Fruit fly (Drosophila melanogaster): ENCODE data around the gene jb.
A peak's percentile ranks its signal among the peaks of the same experiment; 100 is the strongest.

The jb gene

DNA sequence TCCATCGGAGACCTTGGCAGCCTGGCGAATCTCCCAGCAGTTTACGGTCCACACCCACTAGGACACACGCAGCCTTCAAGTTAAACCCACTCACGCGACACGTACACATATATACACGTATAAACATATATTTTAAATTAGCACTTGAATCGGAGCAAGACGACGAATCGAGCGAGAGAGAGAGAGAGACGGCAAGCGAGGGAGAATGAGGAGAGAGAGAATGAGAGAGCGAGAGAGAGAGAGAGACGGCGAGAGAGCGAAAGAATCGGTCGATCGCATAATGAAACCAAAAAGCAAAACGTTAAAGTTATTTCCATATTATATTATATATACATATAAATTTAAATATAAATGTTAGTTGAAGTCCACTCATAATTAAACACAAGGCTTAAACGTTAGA is 21.0 kb upstream of the jb start:
- no peak for TF ChIP-seq CTCF (optimal IDR thresholded peaks at IDR 0.05)
- no peak for TF ChIP-seq CG8478 (optimal IDR thresholded peaks at IDR 0.05)

dm6 chrX:20394066-20394913 is 3.7 kb upstream of the jb start, which contains the start of gene HERC2:
Gene HERC2 (plus strand): TSS chrX:20394395.
- TF ChIP-seq CTCF (optimal IDR thresholded peaks at IDR 0.05), result no peak
- TF ChIP-seq CG8478 (optimal IDR thresholded peaks at IDR 0.05), result no peak

dm6 chrX:20393580-20393979 is 3.0 kb upstream of the jb start, which contains the start of gene Syx16:
Gene Syx16 (minus strand): TSS chrX:20393751.
- TF ChIP-seq CG8478 (optimal IDR thresholded peaks at IDR 0.05) (no peak), CTCF (optimal IDR thresholded peaks at IDR 0.05) (no peak)

DNA sequence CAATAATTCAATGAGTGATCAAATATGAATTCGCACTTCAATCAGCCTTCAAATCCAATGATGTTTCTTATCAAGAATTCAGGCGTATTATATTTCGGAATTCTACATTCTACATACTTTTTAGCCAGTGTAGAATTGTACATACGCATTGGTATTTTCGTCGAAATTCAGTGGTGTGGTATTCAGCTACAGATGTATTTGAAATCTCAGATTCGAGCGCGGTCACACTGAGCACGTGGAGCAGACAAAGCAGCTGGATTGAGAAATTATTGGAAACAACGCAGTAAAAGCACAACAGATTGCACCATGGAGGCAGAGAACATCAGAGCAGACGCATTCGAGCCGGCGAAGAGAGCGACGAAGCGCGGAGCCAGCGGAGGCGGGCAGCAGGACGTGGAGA is 624 bp upstream of the jb start:
- TF ChIP-seq CTCF (optimal IDR thresholded peaks at IDR 0.05) (peak; percentile 26 to 53), CG8478 (optimal IDR thresholded peaks at IDR 0.05) (no peak)

dm6 chrX:20389633-20390032 is 973 bp downstream of the jb start:
- TF ChIP-seq CTCF (optimal IDR thresholded peaks at IDR 0.05) (no peak), CG8478 (optimal IDR thresholded peaks at IDR 0.05) (no peak)

- TF ChIP-seq CTCF (optimal IDR thresholded peaks at IDR 0.05), result peak; percentile 53
- no peak for TF ChIP-seq CG8478 (optimal IDR thresholded peaks at IDR 0.05)
These were observed 4.7 kb downstream of the jb start for dm6 chrX:20385865-20386264.

DNA sequence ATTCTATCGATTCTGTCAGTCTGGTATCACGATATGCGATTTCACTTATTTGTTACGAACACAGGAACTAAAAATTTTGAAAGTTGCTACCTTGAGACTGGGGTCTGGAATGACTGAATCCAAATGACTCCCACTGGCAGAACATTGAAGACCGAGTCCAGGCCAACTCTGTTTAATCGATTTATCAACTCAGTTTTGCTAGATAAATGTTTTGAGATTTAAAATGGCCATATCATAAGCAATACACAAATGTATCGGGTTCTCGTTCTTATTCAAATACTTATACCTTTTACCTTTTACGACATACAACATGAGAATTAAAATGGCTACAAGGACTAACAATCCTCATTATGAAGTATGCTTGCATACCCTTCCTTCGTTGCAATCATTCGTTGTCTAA is 14.2 kb downstream of the jb start, which contains the start of gene CG12679:
Gene CG12679 (minus strand): TSS at position 101 of the 400 bp plus-strand sequence.
- TF ChIP-seq CTCF (optimal IDR thresholded peaks at IDR 0.05) (no peak), CG8478 (optimal IDR thresholded peaks at IDR 0.05) (no peak)

DNA sequence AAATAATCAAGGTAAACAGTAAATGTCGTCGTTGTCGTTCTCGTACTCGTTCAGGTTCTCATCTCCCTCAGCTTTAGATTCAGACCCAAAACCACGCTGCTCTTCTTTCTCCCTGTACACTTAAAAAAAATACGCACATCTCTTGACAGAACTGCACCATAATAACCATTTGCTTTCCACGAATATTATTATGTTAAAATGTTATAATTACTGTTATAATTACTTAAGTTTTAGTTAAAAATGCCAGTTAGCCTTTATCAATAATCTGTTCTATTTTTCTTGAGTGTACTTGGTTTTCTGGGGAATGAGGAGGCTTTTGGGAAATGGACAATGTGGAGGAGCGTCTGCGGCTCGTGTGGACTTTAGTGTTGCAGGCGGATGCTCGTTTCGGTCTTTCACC is 48.4 kb downstream of the jb start:
- TF ChIP-seq CG8478 (optimal IDR thresholded peaks at IDR 0.05) (no peak), CTCF (optimal IDR thresholded peaks at IDR 0.05) (no peak)

Data from S2 (cell line).